Fruit fly (Drosophila melanogaster) whole organism, pupa: ENCODE measurements around the gene Kal1.

Source experiments
- CG13204 ChIP-seq: fragments of 200-800 bp; sonication (Bioruptor generic); optimal IDR thresholded peaks from 2 replicates; lab custom pipeline; 2018; ENCODE audit warnings: missing biosample characterization, mild to moderate bottlenecking, missing genetic modification characterization, moderate library complexity
- CG14655 ChIP-seq: fragments of 200-800 bp; sonication (Bioruptor generic); optimal IDR thresholded peaks from 3 replicates; lab custom pipeline; 2017; ENCODE audit warnings: mild to moderate bottlenecking, missing biosample characterization, missing genetic modification reagents, missing genetic modification characterization
- CG15710 ChIP-seq: fragments of 200-800 bp; sonication (Bioruptor generic); optimal IDR thresholded peaks from 2 replicates; lab custom pipeline; 2018; ENCODE audit warnings: missing biosample characterization, mild to moderate bottlenecking, missing genetic modification characterization, moderate library complexity
- CG17806 ChIP-seq: fragments of 200-800 bp; sonication (Bioruptor generic); optimal IDR thresholded peaks from 2 replicates; lab custom pipeline; 2018; ENCODE audit warnings: missing biosample characterization, mild to moderate bottlenecking, missing genetic modification characterization, moderate library complexity
- CG8159 ChIP-seq: fragments of 200-800 bp; sonication (Bioruptor generic); optimal IDR thresholded peaks from 3 replicates; lab custom pipeline; 2018; ENCODE audit warnings: missing biosample characterization, mild to moderate bottlenecking, missing genetic modification characterization, moderate library complexity
- EcR ChIP-seq: fragments of 200-800 bp; sonication (Bioruptor generic); optimal IDR thresholded peaks from 3 replicates; lab custom pipeline; 2019; ENCODE audit warnings: missing biosample characterization, missing genetic modification characterization, mild to moderate bottlenecking, moderate library complexity, missing genetic modification reagents
- Ets98B ChIP-seq: fragments of 200-800 bp; sonication (Bioruptor generic); IDR thresholded peaks from 2 replicates; pipeline ENCODE4 v1.3.6; 2022; ENCODE audit warnings: missing biosample characterization, missing genetic modification characterization
- Pif1A ChIP-seq: fragments of 200-800 bp; sonication (Bioruptor generic); optimal IDR thresholded peaks from 3 replicates; lab custom pipeline; 2016; ENCODE audit warnings: missing biosample characterization, missing genetic modification characterization
- Pif1B ChIP-seq: fragments of 200-800 bp; sonication (Bioruptor generic); optimal IDR thresholded peaks from 3 replicates; lab custom pipeline; 2016; ENCODE audit warnings: missing biosample characterization, missing genetic modification characterization
- Snoo ChIP-seq: fragments of 200-800 bp; sonication (Bioruptor generic); optimal IDR thresholded peaks from 3 replicates; lab custom pipeline; 2017; ENCODE audit warnings: missing biosample characterization, mild to moderate bottlenecking, missing genetic modification characterization, inconsistent platforms
- rn ChIP-seq: fragments of 200-800 bp; sonication (Bioruptor generic); IDR thresholded peaks from 2 replicates; pipeline ENCODE4 v1.3.6; 2022; ENCODE audit warnings: missing biosample characterization, missing genetic modification characterization

DNA sequence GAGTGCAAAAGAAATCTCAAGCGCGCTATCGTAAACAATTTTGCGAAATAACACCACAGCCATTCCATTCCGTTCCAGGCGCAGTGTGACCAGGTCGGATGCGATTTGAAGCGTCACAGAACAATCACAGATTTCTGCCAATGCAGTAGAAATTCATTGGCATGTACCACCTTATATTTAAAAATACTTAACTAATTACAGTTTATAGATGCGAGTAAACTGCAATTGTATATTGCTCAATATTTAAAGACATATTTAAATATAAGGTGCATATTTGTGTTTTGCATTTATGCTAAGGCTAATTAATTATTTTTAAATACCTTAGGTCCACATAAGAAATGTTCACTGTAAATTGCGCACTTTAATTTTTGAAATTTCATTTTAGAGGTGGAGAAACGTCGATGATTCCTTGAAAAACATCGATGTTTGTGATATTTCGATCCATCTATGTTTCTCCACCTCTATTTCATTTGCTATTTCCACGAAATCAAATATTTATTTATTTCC, 52.2 kb downstream of the Kal1 start, which contains the start of the genes SMC6 and CG6204:
- TF ChIP-seq rn (GFP tag; lab: Robert Waterston, UW), result peak; percentile 83
- peak; percentile 96 for TF ChIP-seq CG15710
- no peak for TF ChIP-seq Pif1A (GFP tag; lab: Kevin White, UChicago)
- TF ChIP-seq Ets98B, result peak; percentile 93
- TF ChIP-seq Snoo (tag; lab: Kevin White, UChicago), result peak; percentile 94
- TF ChIP-seq EcR (GFP tag; lab: Kevin White, UChicago), result no peak
- peak; percentile 88 for TF ChIP-seq Pif1B
- TF ChIP-seq CG17806 (tag; lab: Kevin White, UChicago), result peak; percentile 96
- no peak for TF ChIP-seq CG13204
- TF ChIP-seq CG14655 (GFP tag; lab: Kevin White, UChicago), result no peak
- peak; percentile 97 for TF ChIP-seq CG8159 (tag; lab: Kevin White, UChicago)
